Fruit fly (Drosophila melanogaster) whole organism, prepupa: ENCODE measurements around the gene Pak.

Experiments
- CG6792 ChIP-seq: fragments of 200-800 bp; sonication (Bioruptor generic); optimal IDR thresholded peaks from 3 replicates; lab custom pipeline; 2016; ENCODE audit warnings: missing biosample characterization, missing genetic modification characterization
- CG7368 ChIP-seq: fragments of 200-800 bp; sonication (Bioruptor generic); optimal IDR thresholded peaks from 3 replicates; lab custom pipeline; 2016; ENCODE audit warnings: missing biosample characterization, missing genetic modification characterization
- CG8319 ChIP-seq: fragments of 200-800 bp; sonication (Bioruptor generic); optimal IDR thresholded peaks from 3 replicates; lab custom pipeline; 2016; ENCODE audit warnings: missing biosample characterization, missing genetic modification characterization
- Eip75B ChIP-seq: fragments of 200-800 bp; sonication (Bioruptor generic); optimal IDR thresholded peaks from 3 replicates; lab custom pipeline; 2016; ENCODE audit warnings: missing biosample characterization, missing genetic modification characterization
- Smox ChIP-seq: fragments of 200-800 bp; sonication (Bioruptor generic); optimal IDR thresholded peaks from 3 replicates; lab custom pipeline; 2016; ENCODE audit warnings: missing biosample characterization, missing genetic modification characterization
- Sox15 ChIP-seq: fragments of 200-800 bp; sonication (Bioruptor generic); optimal IDR thresholded peaks from 3 replicates; lab custom pipeline; 2016; ENCODE audit warnings: missing biosample characterization, missing genetic modification characterization

dm6 chr3R:6405674-6406565 is 55.2 kb downstream of the Pak start, which contains the start of gene Dmtn:
- peak; percentile 11 for TF ChIP-seq Smox
- no peak for TF ChIP-seq CG7368 (GFP tag; lab: Kevin White, UChicago)
- TF ChIP-seq CG6792 (GFP tag; lab: Kevin White, UChicago) = no peak
- no peak for TF ChIP-seq CG8319
- no peak for TF ChIP-seq Sox15
- no peak for TF ChIP-seq Eip75B (GFP tag; lab: Kevin White, UChicago)
